Comparison of ENCODE assay signal across 2 fruit fly cellular contexts in genomic region chr3L:18186313-18186625, dm6.
TF ChIP-seq lines count a peak whose summit lies in the region.

No protein-coding gene starts in this region.

- no peak for TF ChIP-seq CTCF in whole organism, embryonic (GFP tag; optimal IDR thresholded peaks at IDR 0.05; lab: Kevin White, UChicago)

TF ChIP-seq in whole organism, adult, 20 proteins besides CTCF, POLR2A, EP300 and RAD21:
- TF ChIP-seq CG33017 (tag; optimal IDR thresholded peaks at IDR 0.05; lab: Kevin White, UChicago) = no peak
- no peak for TF ChIP-seq Hr96 (GFP tag; optimal IDR thresholded peaks at IDR 0.05; lab: Kevin White, UChicago)
- peak; percentile 12 for TF ChIP-seq kay (GFP tag; lab: Kevin White, UChicago; ENCODE audit: borderline replicate concordance)
- no peak for TF ChIP-seq tj (GFP tag; optimal IDR thresholded peaks at IDR 0.05; lab: Kevin White, UChicago)
- TF ChIP-seq Crg-1 (GFP tag; optimal IDR thresholded peaks at IDR 0.05; lab: Kevin White, UChicago) = no peak
- TF ChIP-seq cnc (optimal IDR thresholded peaks at IDR 0.05; lab: Kevin White, UChicago) = no peak

TF ChIP-seq in whole organism, embryonic, 481 proteins besides CTCF, POLR2A, EP300 and RAD21:
- peak; percentile 99 for TF ChIP-seq CG4424 (GFP tag; optimal IDR thresholded peaks at IDR 0.05; lab: Kevin White, UChicago)
- TF ChIP-seq unpg (GFP tag; optimal IDR thresholded peaks at IDR 0.05; lab: Kevin White, UChicago) = no peak
- TF ChIP-seq Trl (optimal IDR thresholded peaks at IDR 0.05; lab: Kevin White, UChicago) = peak; percentile 29 to 79
- TF ChIP-seq Trl (GFP tag; optimal IDR thresholded peaks at IDR 0.05; lab: Kevin White, UChicago) = no peak
TF ChIP-seq in whole organism, embryonic: peak in this region for 2.

Comparison
In these comparisons a context has a peak if more than half of its experiments do, and no peak if none do; other contexts are left out.
1. Of the 1 proteins assayed by ChIP-seq in both whole organism, embryonic and whole organism, adult: peak only in whole organism, embryonic: none; only in whole organism, adult: kay; in both: none; in neither: 0.